Fruit fly (Drosophila melanogaster): Measurements from ENCODE around the gene RpS5a.

RpS5a gene

DNA sequence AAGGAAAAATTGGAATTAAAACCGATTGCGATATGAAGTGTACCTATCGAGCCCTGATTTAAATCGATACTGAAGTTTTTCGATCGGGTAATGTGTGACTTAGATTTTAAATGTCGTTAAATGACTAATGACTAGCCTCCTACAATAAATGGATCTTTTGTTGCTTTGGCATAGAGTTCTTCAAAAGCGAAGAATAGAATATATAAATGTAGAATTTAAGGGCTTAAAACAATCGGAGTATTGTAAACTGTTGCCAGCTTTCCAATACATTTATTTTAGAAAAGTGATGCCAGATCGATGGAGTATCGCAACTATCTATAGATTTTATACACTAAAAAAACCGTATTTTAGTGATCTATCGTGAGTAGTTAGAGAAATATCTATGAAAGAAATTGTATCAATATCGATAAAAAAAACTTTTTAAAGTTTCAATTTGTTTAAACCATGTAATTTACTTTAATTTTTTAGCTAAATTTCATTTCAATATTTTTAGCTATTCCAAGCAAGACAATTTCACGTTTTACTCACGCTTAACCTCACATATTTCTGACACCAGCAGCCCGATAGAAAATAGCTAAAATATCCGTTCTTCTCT is 5.0 kb downstream of the RpS5a start, which contains the start of the genes mei-217 and mei-218 (continued):
- TF ChIP-seq CG2889 (GFP tag; IDR thresholded peaks at IDR 0.05) (no peak), CG17829 (tag; optimal IDR thresholded peaks at IDR 0.05) (peak; percentile 44), chinmo (GFP tag; IDR thresholded peaks at IDR 0.05; ENCODE audit: partially characterized antibody) (no peak), abd-A (tag; optimal IDR thresholded peaks at IDR 0.05) (no peak), Poxn (GFP tag; IDR thresholded peaks at IDR 0.05) (no peak), Antp (GFP tag; optimal IDR thresholded peaks at IDR 0.05) (no peak), CG17328 (GFP tag; IDR thresholded peaks at IDR 0.05) (no peak), CG10565 (GFP tag; optimal IDR thresholded peaks at IDR 0.05) (no peak), lab (GFP tag; optimal IDR thresholded peaks at IDR 0.05) (no peak), grn (GFP tag; optimal IDR thresholded peaks at IDR 0.05) (no peak), crp (GFP tag; optimal IDR thresholded peaks at IDR 0.05) (no peak), CG6813 (GFP tag; optimal IDR thresholded peaks at IDR 0.05) (no peak), CG5953 (GFP tag; IDR thresholded peaks at IDR 0.05) (no peak), Hsf (GFP tag; optimal IDR thresholded peaks at IDR 0.05) (peak; percentile 14), hth (optimal IDR thresholded peaks at IDR 0.05) (no peak), Sry-δ (GFP tag; optimal IDR thresholded peaks at IDR 0.05) (peak; percentile 80), Ssrp (tag; optimal IDR thresholded peaks at IDR 0.05) (peak; percentile 37), Hey (tag; optimal IDR thresholded peaks at IDR 0.05) (no peak), CG1529 (GFP tag; optimal IDR thresholded peaks at IDR 0.05) (no peak), sima (GFP tag; optimal IDR thresholded peaks at IDR 0.05) (no peak), Dll (GFP tag; IDR thresholded peaks at IDR 0.05; ENCODE audit: partially characterized antibody) (peak; percentile 78), dmrt99B (tag; optimal IDR thresholded peaks at IDR 0.05) (no peak), slou (GFP tag; optimal IDR thresholded peaks at IDR 0.05) (no peak), CG15514 (GFP tag; optimal IDR thresholded peaks at IDR 0.05) (no peak), psq (GFP tag; optimal IDR thresholded peaks at IDR 0.05) (no peak), gce (GFP tag; IDR thresholded peaks at IDR 0.05) (no peak), sob (GFP tag; IDR thresholded peaks at IDR 0.05) (no peak), lov (optimal IDR thresholded peaks at IDR 0.05) (no peak), lov (GFP tag; IDR thresholded peaks at IDR 0.05) (no peak), Hr39 (optimal IDR thresholded peaks at IDR 0.05) (no peak), cg (GFP tag; optimal IDR thresholded peaks at IDR 0.05) (no peak), caup (GFP tag; optimal IDR thresholded peaks at IDR 0.05; ENCODE audit: severe bottlenecking) (no peak), Camta (GFP tag; optimal IDR thresholded peaks at IDR 0.05) (no peak), fd96Cb (tag; optimal IDR thresholded peaks at IDR 0.05) (no peak), CG34422 (GFP tag; IDR thresholded peaks at IDR 0.05) (0 out of 3 replicates have a peak, but pooled peaks have one; percentile 11), CG6854 (GFP tag; optimal IDR thresholded peaks at IDR 0.05) (no peak), C15 (GFP tag; IDR thresholded peaks at IDR 0.05) (no peak), CG1647 (GFP tag; optimal IDR thresholded peaks at IDR 0.05) (no peak), Lpt (GFP tag; optimal IDR thresholded peaks at IDR 0.05) (no peak), CG6791 (GFP tag; IDR thresholded peaks at IDR 0.05; ENCODE audit: partially characterized antibody) (peak; percentile 69; the same call in 2 of the 3 replicates), ind (GFP tag; optimal IDR thresholded peaks at IDR 0.05) (no peak), toy (GFP tag; IDR thresholded peaks at IDR 0.05) (no peak), ro (GFP tag; IDR thresholded peaks at IDR 0.05) (no peak), CG12942 (GFP tag; optimal IDR thresholded peaks at IDR 0.05) (no peak), CG4328 (GFP tag; optimal IDR thresholded peaks at IDR 0.05) (no peak), CG12391 (tag; optimal IDR thresholded peaks at IDR 0.05) (peak; percentile 56), Abd-B (GFP tag; optimal IDR thresholded peaks at IDR 0.05) (no peak), pan (optimal IDR thresholded peaks at IDR 0.05) (no peak), pan (GFP tag; optimal IDR thresholded peaks at IDR 0.05 in 1 of 2, IDR thresholded peaks at IDR 0.05 in 1 of 2) (no peak), CG8290 (GFP tag; optimal IDR thresholded peaks at IDR 0.05) (no peak), CG8290 (tag; optimal IDR thresholded peaks at IDR 0.05) (no peak), CG2120 (GFP tag; optimal IDR thresholded peaks at IDR 0.05) (peak; percentile 26)

All from whole organism, embryonic.